Worm (Caenorhabditis elegans) whole organism, young adult: Measurements from ENCODE around the gene fipr-21.

ENCODE experiments used
- B0019.2 ChIP-seq: fragments of 200-800 bp; sonication (Bioruptor generic); conservative IDR thresholded peaks from 2 replicates; pipeline ENCODE4 v1.3.6; 2022; ENCODE audit warnings: missing genetic modification reagents, missing genetic modification characterization, missing compliant biosample characterization
- B0261.1 ChIP-seq: sonication (generic microtip); optimal IDR thresholded peaks from 2 replicates; lab custom pipeline; 2016; ENCODE audit warnings: mild to moderate bottlenecking, missing genetic modification characterization, moderate library complexity, missing compliant biosample characterization
- F22D6.2 ChIP-seq: sonication (generic microtip); optimal IDR thresholded peaks from 2 replicates; lab custom pipeline; 2016; ENCODE audit warnings: mild to moderate bottlenecking, missing genetic modification characterization, missing compliant biosample characterization
- F23B12.7 ChIP-seq: sonication (generic microtip); optimal IDR thresholded peaks from 2 replicates; lab custom pipeline; 2017; ENCODE audit warnings: missing genetic modification characterization, mild to moderate bottlenecking, missing compliant biosample characterization, antibody characterized with exemption, moderate library complexity; ENCODE audit not compliant: insufficient read depth
- F39B2.1 ChIP-seq: fragments of 200-800 bp; sonication (Bioruptor generic); IDR thresholded peaks from 2 replicates; pipeline ENCODE4 v1.3.6; 2022; ENCODE audit warnings: missing genetic modification reagents, missing genetic modification characterization, missing compliant biosample characterization
- F49E8.2 ChIP-seq: sonication (generic microtip); optimal IDR thresholded peaks from 3 replicates; lab custom pipeline; 2017; ENCODE audit warnings: missing genetic modification characterization, mild to moderate bottlenecking, missing compliant biosample characterization, antibody characterized with exemption, moderate library complexity; ENCODE audit not compliant: insufficient read depth
- F52B5.7 ChIP-seq: sonication (generic microtip); optimal IDR thresholded peaks from 2 replicates; lab custom pipeline; 2016; ENCODE audit warnings: mild to moderate bottlenecking, missing genetic modification characterization, missing compliant biosample characterization
- Y53F4B.3 ChIP-seq: fragments of 200-800 bp; sonication (Bioruptor generic); IDR thresholded peaks from 2 replicates; pipeline ENCODE4 v1.3.6; 2022; ENCODE audit warnings: missing genetic modification reagents, missing genetic modification characterization, missing compliant biosample characterization
- ZK185.1 ChIP-seq: sonication (generic microtip); optimal IDR thresholded peaks from 2 replicates; lab custom pipeline; 2016; ENCODE audit warnings: mild to moderate bottlenecking, missing genetic modification characterization, missing compliant biosample characterization; ENCODE audit not compliant: poor library complexity, severe bottlenecking
- aptf-3 ChIP-seq: fragments of 200-800 bp; sonication (Bioruptor generic); IDR thresholded peaks from 2 replicates; pipeline ENCODE4 v1.3.6; 2022; ENCODE audit warnings: missing genetic modification characterization, missing compliant biosample characterization
- atf-7 ChIP-seq: sonication (generic microtip); optimal IDR thresholded peaks from 2 replicates; lab custom pipeline; 2017; ENCODE audit warnings: mild to moderate bottlenecking, missing genetic modification characterization, missing compliant biosample characterization
- attf-5 ChIP-seq: fragments of 200-800 bp; sonication (Bioruptor generic); optimal IDR thresholded peaks from 2 replicates; lab custom pipeline; 2018; ENCODE audit warnings: mild to moderate bottlenecking, missing genetic modification characterization, missing compliant biosample characterization
- bed-2 ChIP-seq: fragments of 200-800 bp; sonication (Bioruptor generic); IDR thresholded peaks from 2 replicates; pipeline ENCODE4 v1.3.6; 2022; ENCODE audit warnings: missing genetic modification reagents, missing genetic modification characterization, missing compliant biosample characterization
- ccch-3 ChIP-seq: fragments of 200-800 bp; sonication (Bioruptor generic); optimal IDR thresholded peaks from 2 replicates; lab custom pipeline; 2018; ENCODE audit warnings: mild to moderate bottlenecking, missing genetic modification characterization, missing compliant biosample characterization
- ceh-79 ChIP-seq: sonication (generic microtip); optimal IDR thresholded peaks from 2 replicates; lab custom pipeline; 2017; ENCODE audit warnings: mild to moderate bottlenecking, missing genetic modification characterization, missing compliant biosample characterization
- ceh-91 ChIP-seq: fragments of 200-800 bp; sonication (Bioruptor generic); IDR thresholded peaks from 2 replicates; pipeline ENCODE4 v1.3.6; 2022; ENCODE audit warnings: missing genetic modification reagents, missing genetic modification characterization, missing compliant biosample characterization
- chd-7 ChIP-seq: sonication (generic microtip); optimal IDR thresholded peaks from 2 replicates; lab custom pipeline; 2016; ENCODE audit warnings: mild to moderate bottlenecking, missing genetic modification characterization, moderate library complexity, missing compliant biosample characterization
- die-1 ChIP-seq: sonication (generic microtip); optimal IDR thresholded peaks from 2 replicates; lab custom pipeline; 2016; ENCODE audit warnings: missing genotype, mild to moderate bottlenecking, missing genetic modification characterization, missing compliant biosample characterization
- dpl-1 ChIP-seq: fragments of 150-350 bp; optimal IDR thresholded peaks from 2 replicates; lab custom pipeline; 2014; ENCODE audit warnings: missing biosample characterization, missing genetic modification reagents, missing genetic modification characterization
- egrh-3 ChIP-seq: fragments of 200-800 bp; sonication (Bioruptor generic); IDR thresholded peaks from 2 replicates; pipeline ENCODE4 v1.3.6; 2022; ENCODE audit warnings: missing genetic modification reagents, missing genetic modification characterization, missing compliant biosample characterization
- fkh-3 ChIP-seq: sonication (generic microtip); optimal IDR thresholded peaks from 2 replicates; lab custom pipeline; 2016; ENCODE audit warnings: mild to moderate bottlenecking, missing genetic modification characterization, missing compliant biosample characterization
- gei-17 ChIP-seq: fragments of 200-800 bp; sonication (Bioruptor generic); optimal IDR thresholded peaks from 2 replicates; lab custom pipeline; 2018; ENCODE audit warnings: mild to moderate bottlenecking, missing genetic modification characterization, missing compliant biosample characterization
- hlh-12 ChIP-seq: sonication (generic microtip); optimal IDR thresholded peaks from 2 replicates; lab custom pipeline; 2016; ENCODE audit warnings: missing genetic modification characterization, missing compliant biosample characterization
- hsf-1 ChIP-seq: fragments of 200-800 bp; sonication (Bioruptor generic); IDR thresholded peaks from 2 replicates; pipeline ENCODE4 v1.3.6; 2022; ENCODE audit warnings: missing genetic modification reagents, missing genetic modification characterization, missing compliant biosample characterization
- lag-1 ChIP-seq: fragments of 200-800 bp; sonication (Bioruptor generic); IDR thresholded peaks from 2 replicates; pipeline ENCODE4 v1.3.6; 2022; ENCODE audit warnings: missing genetic modification reagents, missing genetic modification characterization, missing compliant biosample characterization
- let-607 ChIP-seq, 2 experiments: fragments of 200-800 bp in 1 of 2; sonication (Bioruptor generic) in 1 of 2; sonication (generic microtip) in 1 of 2; optimal IDR thresholded peaks; 2 replicates each; lab custom pipeline; 2016 to 2018; ENCODE audit warnings: mild to moderate bottlenecking in 2 of 2, missing compliant biosample characterization in 2 of 2, missing genetic modification characterization in 2 of 2, moderate library complexity in 2 of 2, missing genotype in 1 of 2
- lin-26 ChIP-seq: fragments of 200-800 bp; sonication (Bioruptor generic); IDR thresholded peaks from 2 replicates; pipeline ENCODE4 v1.3.6; 2022; ENCODE audit warnings: missing genetic modification reagents, missing genetic modification characterization, missing compliant biosample characterization
- lin-54 ChIP-seq: fragments of 200-800 bp; sonication (Bioruptor generic); optimal IDR thresholded peaks from 2 replicates; lab custom pipeline; 2018; ENCODE audit warnings: mild to moderate bottlenecking, missing genetic modification characterization, missing compliant biosample characterization
- lir-1 ChIP-seq: fragments of 200-800 bp; sonication (Bioruptor generic); conservative IDR thresholded peaks from 2 replicates; pipeline ENCODE4 v1.3.6; 2022; ENCODE audit warnings: missing genetic modification reagents, missing genetic modification characterization, missing compliant biosample characterization
- lsl-1 ChIP-seq: fragments of 200-800 bp; sonication (Bioruptor generic); optimal IDR thresholded peaks from 2 replicates; lab custom pipeline; 2018; ENCODE audit warnings: mild to moderate bottlenecking, missing genetic modification characterization, moderate library complexity, missing compliant biosample characterization
- madf-10 ChIP-seq: sonication (generic microtip); optimal IDR thresholded peaks from 2 replicates; lab custom pipeline; 2016; ENCODE audit warnings: mild to moderate bottlenecking, missing genetic modification characterization, missing compliant biosample characterization
- madf-8 ChIP-seq: fragments of 200-800 bp; sonication (Bioruptor generic); conservative IDR thresholded peaks from 2 replicates; pipeline ENCODE4 v1.3.6; 2022; ENCODE audit warnings: missing genetic modification reagents, missing genetic modification characterization, missing compliant biosample characterization
- mcd-1 ChIP-seq: fragments of 200-800 bp; sonication (Bioruptor generic); IDR thresholded peaks from 2 replicates; pipeline ENCODE4 v1.3.6; 2022; ENCODE audit warnings: missing genetic modification reagents, missing genetic modification characterization, missing compliant biosample characterization
- nfya-1 ChIP-seq: sonication (generic microtip); optimal IDR thresholded peaks from 2 replicates; lab custom pipeline; 2017; ENCODE audit warnings: antibody characterized with exemption, missing compliant biosample characterization, missing genetic modification characterization, borderline replicate concordance; ENCODE audit not compliant: insufficient read depth
- nhr-27 ChIP-seq: fragments of 200-800 bp; sonication (Bioruptor generic); optimal IDR thresholded peaks from 2 replicates; lab custom pipeline; 2018; ENCODE audit warnings: mild to moderate bottlenecking, missing genetic modification characterization, moderate library complexity, missing compliant biosample characterization
- nhr-80 ChIP-seq: sonication (generic microtip); optimal IDR thresholded peaks from 2 replicates; lab custom pipeline; 2016; ENCODE audit warnings: missing genetic modification characterization, missing compliant biosample characterization
- sea-2 ChIP-seq: fragments of 200-800 bp; sonication (Bioruptor generic); IDR thresholded peaks from 2 replicates; pipeline ENCODE4 v1.3.6; 2022; ENCODE audit warnings: missing genetic modification characterization, missing compliant biosample characterization
- snpc-1.1 ChIP-seq: sonication (generic microtip); optimal IDR thresholded peaks from 2 replicates; lab custom pipeline; 2017; ENCODE audit warnings: missing genetic modification characterization, mild to moderate bottlenecking, missing compliant biosample characterization, antibody characterized with exemption, moderate library complexity, missing genotype, missing genetic modification reagents; ENCODE audit not compliant: insufficient read depth
- snpc-4 ChIP-seq, 5 experiments: fragments of 150-350 bp in 1 of 5; sonication (generic microtip) in 4 of 5; optimal IDR thresholded peaks; 2 replicates each; lab custom pipeline; 2014 to 2018; ENCODE audit warnings: missing genetic modification characterization in 5 of 5, missing biosample characterization in 3 of 5, antibody characterized with exemption in 2 of 5, mild to moderate bottlenecking in 2 of 5, missing compliant biosample characterization in 2 of 5, missing genotype in 2 of 5, moderate library complexity in 2 of 5, missing genetic modification reagents in 1 of 5
- xnd-1 ChIP-seq: sonication (generic microtip); optimal IDR thresholded peaks from 2 replicates; lab custom pipeline; 2016; ENCODE audit warnings: missing genotype, missing genetic modification reagents, missing genetic modification characterization, missing compliant biosample characterization
- ztf-28 ChIP-seq: fragments of 200-800 bp; sonication (Bioruptor generic); IDR thresholded peaks from 2 replicates; pipeline ENCODE4 v1.3.6; 2022; ENCODE audit warnings: missing genetic modification reagents, missing genetic modification characterization, missing compliant biosample characterization

fipr-21 gene

DNA sequence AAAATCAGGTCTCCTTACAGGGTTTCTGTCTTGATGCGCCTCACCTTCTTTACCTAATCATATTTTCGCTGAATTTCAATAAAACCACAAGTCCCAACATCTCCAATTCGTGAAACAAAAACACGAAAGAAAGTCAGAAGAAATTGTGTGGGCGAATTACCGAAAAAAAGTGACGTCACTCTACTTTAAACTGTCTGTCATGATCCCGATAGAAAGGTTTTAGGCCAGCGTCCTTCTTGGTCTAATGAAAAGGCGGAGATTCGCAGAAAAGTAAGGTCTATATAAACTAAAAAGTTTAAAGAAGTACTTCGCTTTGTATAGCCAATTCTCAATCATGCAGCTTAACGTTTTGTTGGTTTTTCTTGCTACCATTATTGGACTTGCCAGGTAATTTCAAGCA lies 2.0 kb downstream of the fipr-21 start, which contains the start of gene cnc-8:
Gene cnc-8 (plus strand): TSS at position 307 of the 400 bp plus-strand sequence.
- TF ChIP-seq atf-7 (tag; lab: Kevin White, UChicago) (peak; percentile 70), nhr-27 (tag; lab: Kevin White, UChicago) (no peak)

- no peak for TF ChIP-seq F22D6.2 (tag; lab: Kevin White, UChicago)
- TF ChIP-seq B0019.2 (GFP tag; lab: Robert Waterston, UW), result no peak
- TF ChIP-seq F52B5.7 (tag; lab: Kevin White, UChicago), result no peak
- no peak for TF ChIP-seq snpc-4 (GFP tag; optimal IDR thresholded peaks at IDR 0.05; lab: Kevin White, UChicago)
- no peak for TF ChIP-seq snpc-4 (tag; optimal IDR thresholded peaks at IDR 0.05; lab: Kevin White, UChicago)
- no peak for TF ChIP-seq snpc-1.1
- no peak for TF ChIP-seq ceh-91
- no peak for TF ChIP-seq lsl-1
- no peak for TF ChIP-seq B0261.1
- no peak for TF ChIP-seq hlh-12
- TF ChIP-seq xnd-1 (tag; lab: Kevin White, UChicago), result no peak
- no peak for TF ChIP-seq lir-1 (GFP tag; lab: Robert Waterston, UW)
- TF ChIP-seq ccch-3, result no peak
- no peak for TF ChIP-seq madf-8 (GFP tag; lab: Robert Waterston, UW)
These were observed 2.6 kb downstream of the fipr-21 start for ce11 chrX:10306923-10307322.

DNA sequence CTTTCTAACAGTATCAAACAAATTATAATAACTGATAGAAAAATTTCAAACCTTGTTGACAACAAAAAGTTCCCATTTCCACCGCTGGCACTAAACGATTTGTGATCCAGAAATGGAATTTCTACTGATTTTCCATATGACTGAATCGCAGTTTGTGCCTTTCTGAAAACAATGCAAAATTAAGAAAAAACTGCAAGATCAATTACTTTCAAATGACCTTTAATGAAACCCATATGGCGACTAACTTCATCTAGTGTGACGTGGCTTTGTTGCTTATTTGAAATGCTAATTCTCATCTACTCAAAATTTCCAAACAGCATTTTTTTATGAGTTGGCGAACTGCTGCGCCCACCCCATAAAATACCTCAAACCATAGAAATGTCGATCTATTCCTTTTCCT lies 3.2 kb downstream of the fipr-21 start, which contains the start of gene F41E7.7:
Gene F41E7.7 (plus strand): TSS at position 301 of the 400 bp plus-strand sequence.
- no peak for TF ChIP-seq fkh-3 (tag; lab: Kevin White, UChicago)
- no peak for TF ChIP-seq lir-1 (GFP tag; lab: Robert Waterston, UW)
- TF ChIP-seq ceh-79, result no peak

- TF ChIP-seq snpc-1.1 (no peak), egrh-3 (GFP tag; lab: Robert Waterston, UW) (no peak), bed-2 (GFP tag; lab: Robert Waterston, UW) (no peak), mcd-1 (GFP tag; lab: Robert Waterston, UW) (no peak), lin-26 (no peak), ZK185.1 (no peak)
These were observed 6.0 kb downstream of the fipr-21 start, which contains the start of gene F41E7.6 for ce11 chrX:10310366-10310765. Gene F41E7.6, minus strand, starts transcription at chrX:10310466.

- TF ChIP-seq gei-17 (GFP tag; lab: Kevin White, UChicago) (no peak), F23B12.7 (tag; lab: Kevin White, UChicago) (no peak), F39B2.1 (GFP tag; lab: Robert Waterston, UW) (no peak), lag-1 (GFP tag; lab: Robert Waterston, UW) (no peak), hsf-1 (GFP tag; lab: Robert Waterston, UW) (no peak), Y53F4B.3 (GFP tag; lab: Robert Waterston, UW) (no peak), die-1 (no peak), nhr-80 (tag; lab: Kevin White, UChicago) (no peak), aptf-3 (GFP tag; lab: Robert Waterston, UW) (no peak), ccch-3 (no peak), dpl-1 (GFP tag; lab: Kevin White, UChicago) (no peak), let-607 (tag; optimal IDR thresholded peaks at IDR 0.05; lab: Kevin White, UChicago) (no peak), madf-10 (no peak), ztf-28 (no peak), F49E8.2 (no peak), chd-7 (no peak), lin-54 (GFP tag; lab: Kevin White, UChicago) (no peak), nfya-1 (tag; lab: Kevin White, UChicago) (no peak), attf-5 (GFP tag; lab: Kevin White, UChicago) (no peak), sea-2 (GFP tag; lab: Robert Waterston, UW) (no peak)
These were observed 11.6 kb downstream of the fipr-21 start, which contains the start of gene F41E7.9 for ce11 chrX:10315905-10316304. Gene F41E7.9, minus strand, starts transcription at chrX:10316005.
